Worm (Caenorhabditis elegans) whole organism, L3 larva: ENCODE results near the gene gst-27.
A peak's percentile ranks its signal among the peaks of the same experiment; 100 is the strongest.

Experiments used
- R02D3.7 ChIP-seq: fragments of 150-350 bp; optimal IDR thresholded peaks from 2 replicates; lab custom pipeline; 2014; ENCODE audit warnings: missing biosample characterization, missing genetic modification characterization
- ZK546.5 ChIP-seq: sonication (generic microtip); optimal IDR thresholded peaks from 2 replicates; lab custom pipeline; 2017; ENCODE audit warnings: missing biosample characterization, missing genetic modification characterization
- aly-2 ChIP-seq: fragments of 150-350 bp; optimal IDR thresholded peaks from 2 replicates; lab custom pipeline; 2014; ENCODE audit warnings: missing biosample characterization, missing genetic modification characterization
- ceh-16 ChIP-seq: sonication (generic microtip); optimal IDR thresholded peaks from 2 replicates; lab custom pipeline; 2017; ENCODE audit warnings: missing biosample characterization, missing genetic modification characterization
- ceh-82 ChIP-seq: fragments of 150-350 bp; optimal IDR thresholded peaks from 2 replicates; lab custom pipeline; 2014; ENCODE audit warnings: missing biosample characterization, missing genetic modification characterization
- ceh-9 ChIP-seq: sonication (generic microtip); optimal IDR thresholded peaks from 2 replicates; lab custom pipeline; 2018; ENCODE audit warnings: missing biosample characterization, missing genetic modification characterization
- daf-12 ChIP-seq: fragments of 150-350 bp; optimal IDR thresholded peaks from 2 replicates; lab custom pipeline; 2014; ENCODE audit warnings: missing biosample characterization, missing genetic modification reagents, missing genetic modification characterization
- elt-1 ChIP-seq: fragments of 150-350 bp; optimal IDR thresholded peaks from 2 replicates; lab custom pipeline; 2014; ENCODE audit warnings: missing biosample characterization, missing genetic modification characterization
- elt-2 ChIP-seq: sonication (generic microtip); optimal IDR thresholded peaks from 2 replicates; lab custom pipeline; 2016; ENCODE audit warnings: missing genetic modification reagents, mild to moderate bottlenecking, missing genetic modification characterization, missing compliant biosample characterization
- elt-3 ChIP-seq, 3 experiments: fragments of 150-350 bp in 1 of 3; sonication (generic microtip) in 2 of 3; optimal IDR thresholded peaks; 2 replicates in 2 of 3; 4 replicates in 1 of 3; lab custom pipeline; 2014 to 2017; ENCODE audit warnings: missing biosample characterization in 3 of 3, missing genetic modification characterization in 3 of 3
- eor-1 ChIP-seq, 2 experiments: fragments of 150-350 bp; optimal IDR thresholded peaks; 2 replicates each; lab custom pipeline; 2014 to 2018; ENCODE audit warnings: missing biosample characterization in 2 of 2, missing genetic modification characterization in 2 of 2
- fkh-10 ChIP-seq: sonication (generic microtip); optimal IDR thresholded peaks from 2 replicates; lab custom pipeline; 2017; ENCODE audit warnings: missing biosample characterization, missing genetic modification reagents, missing genetic modification characterization
- fkh-2 ChIP-seq: fragments of 150-350 bp; optimal IDR thresholded peaks from 2 replicates; lab custom pipeline; 2014; ENCODE audit warnings: missing biosample characterization, missing genetic modification reagents, missing genetic modification characterization
- fos-1 ChIP-seq: fragments of 150-350 bp; optimal IDR thresholded peaks from 2 replicates; lab custom pipeline; 2014; ENCODE audit warnings: missing biosample characterization, missing genetic modification characterization
- hmg-11 ChIP-seq: sonication (generic microtip); optimal IDR thresholded peaks from 2 replicates; lab custom pipeline; 2016; ENCODE audit warnings: missing genetic modification characterization, missing compliant biosample characterization
- lin-15B ChIP-seq: fragments of 150-350 bp; optimal IDR thresholded peaks from 2 replicates; lab custom pipeline; 2014; ENCODE audit warnings: missing biosample characterization, missing genetic modification characterization
- lin-39 ChIP-seq: fragments of 150-350 bp; optimal IDR thresholded peaks from 2 replicates; lab custom pipeline; 2018; ENCODE audit warnings: missing biosample characterization, missing genetic modification reagents, missing genetic modification characterization
- lsy-12 ChIP-seq: sonication (generic microtip); optimal IDR thresholded peaks from 2 replicates; lab custom pipeline; 2016; ENCODE audit warnings: mild to moderate bottlenecking, missing genetic modification characterization, missing compliant biosample characterization
- mdl-1 ChIP-seq: fragments of 150-350 bp; optimal IDR thresholded peaks from 2 replicates; lab custom pipeline; 2014; ENCODE audit warnings: missing biosample characterization, missing genetic modification characterization
- mml-1 ChIP-seq: fragments of 150-350 bp; sonication (generic microtip); optimal IDR thresholded peaks from 3 replicates; lab custom pipeline; 2014; ENCODE audit warnings: missing biosample characterization, missing genetic modification characterization
- nfya-1 ChIP-seq: sonication (generic microtip); optimal IDR thresholded peaks from 2 replicates; lab custom pipeline; 2017; ENCODE audit warnings: missing genetic modification characterization, mild to moderate bottlenecking, missing compliant biosample characterization, antibody characterized with exemption, moderate library complexity; ENCODE audit not compliant: insufficient read depth
- nhr-11 ChIP-seq: fragments of 150-350 bp; optimal IDR thresholded peaks from 2 replicates; lab custom pipeline; 2014; ENCODE audit warnings: missing biosample characterization, missing genetic modification characterization
- nhr-23 ChIP-seq: fragments of 150-350 bp; optimal IDR thresholded peaks from 2 replicates; lab custom pipeline; 2014; ENCODE audit warnings: missing biosample characterization, missing genetic modification reagents, missing genetic modification characterization
- nhr-237 ChIP-seq: fragments of 150-350 bp; optimal IDR thresholded peaks from 2 replicates; lab custom pipeline; 2014; ENCODE audit warnings: missing biosample characterization, missing genetic modification characterization
- nhr-28 ChIP-seq: fragments of 150-350 bp; optimal IDR thresholded peaks from 2 replicates; lab custom pipeline; 2014; ENCODE audit warnings: missing biosample characterization, missing genetic modification characterization
- nhr-67 ChIP-seq: fragments of 150-350 bp; optimal IDR thresholded peaks from 2 replicates; lab custom pipeline; 2014; ENCODE audit warnings: missing biosample characterization, missing genetic modification characterization
- pha-4 ChIP-seq: fragments of 150-350 bp; optimal IDR thresholded peaks from 2 replicates; lab custom pipeline; 2014; ENCODE audit warnings: missing biosample characterization, missing genetic modification reagents, missing genetic modification characterization
- sea-2 ChIP-seq: fragments of 150-350 bp; sonication (generic microtip); optimal IDR thresholded peaks from 4 replicates; lab custom pipeline; 2014; ENCODE audit warnings: missing biosample characterization, missing genetic modification reagents, missing genetic modification characterization
- skn-1 ChIP-seq: fragments of 150-350 bp; optimal IDR thresholded peaks from 2 replicates; lab custom pipeline; 2014; ENCODE audit warnings: missing biosample characterization, missing genetic modification characterization
- snpc-4 ChIP-seq: fragments of 150-350 bp; optimal IDR thresholded peaks from 2 replicates; lab custom pipeline; 2014; ENCODE audit warnings: missing biosample characterization, missing genetic modification characterization
- tbx-2 ChIP-seq: sonication (generic microtip); optimal IDR thresholded peaks from 2 replicates; lab custom pipeline; 2016; ENCODE audit warnings: mild to moderate bottlenecking, missing genetic modification characterization, missing compliant biosample characterization
- unc-39 ChIP-seq: sonication (generic microtip); optimal IDR thresholded peaks from 4 replicates; lab custom pipeline; 2017; ENCODE audit warnings: missing biosample characterization, missing genetic modification characterization
- unc-62 ChIP-seq: fragments of 150-350 bp; sonication (generic microtip); optimal IDR thresholded peaks from 4 replicates; lab custom pipeline; 2014; ENCODE audit warnings: missing biosample characterization, missing genetic modification reagents, missing genetic modification characterization
- zag-1 ChIP-seq: fragments of 150-350 bp; optimal IDR thresholded peaks from 2 replicates; lab custom pipeline; 2014; ENCODE audit warnings: missing biosample characterization, missing genetic modification characterization
- ztf-11 ChIP-seq: fragments of 150-350 bp; optimal IDR thresholded peaks from 2 replicates; lab custom pipeline; 2014; ENCODE audit warnings: missing biosample characterization, missing genetic modification characterization
- ztf-4 ChIP-seq: fragments of 150-350 bp; optimal IDR thresholded peaks from 2 replicates; lab custom pipeline; 2014; ENCODE audit warnings: missing biosample characterization, missing genetic modification characterization

The gst-27 gene

ce11 chrII:15190971-15191370 is 25.4 kb upstream of the gst-27 start:
- TF ChIP-seq pha-4 (tag; lab: Kevin White, UChicago) (peak; percentile 35), aly-2 (tag; lab: Kevin White, UChicago) (no peak), nhr-67 (tag; lab: Kevin White, UChicago) (no peak), nhr-28 (no peak), R02D3.7 (no peak), ztf-4 (tag; lab: Kevin White, UChicago) (no peak), elt-2 (peak; percentile 68), sea-2 (GFP tag; lab: Kevin White, UChicago) (no peak)

ce11 chrII:15189956-15190355 is 24.4 kb upstream of the gst-27 start:
- no peak for TF ChIP-seq mdl-1
- TF ChIP-seq ceh-16 = no peak
- TF ChIP-seq eor-1 (tag; optimal IDR thresholded peaks at IDR 0.05; lab: Kevin White, UChicago) = no peak
- TF ChIP-seq sea-2 (GFP tag; lab: Kevin White, UChicago) = no peak
- TF ChIP-seq fos-1 (tag; lab: Kevin White, UChicago) = no peak
- TF ChIP-seq nfya-1 (tag; lab: Kevin White, UChicago) = peak; percentile 43
- peak; percentile 72 for TF ChIP-seq hmg-11 (tag; lab: Kevin White, UChicago)
- TF ChIP-seq pha-4 (tag; lab: Kevin White, UChicago) = peak; percentile 55
- no peak for TF ChIP-seq mml-1
- no peak for TF ChIP-seq lin-15B (tag; lab: Kevin White, UChicago)
- TF ChIP-seq nhr-11 (tag; lab: Kevin White, UChicago) = no peak
- no peak for TF ChIP-seq snpc-4 (tag; lab: Kevin White, UChicago)
- no peak for TF ChIP-seq ztf-11 (tag; lab: Kevin White, UChicago)
- peak; percentile 65 for TF ChIP-seq lin-39 (tag; lab: Kevin White, UChicago)
- no peak for TF ChIP-seq daf-12
- TF ChIP-seq zag-1 = no peak
- no peak for TF ChIP-seq tbx-2
- peak; percentile 52 for TF ChIP-seq skn-1 (tag; lab: Kevin White, UChicago)
- no peak for TF ChIP-seq nhr-237 (tag; lab: Kevin White, UChicago)
- TF ChIP-seq ceh-82 (tag; lab: Kevin White, UChicago) = no peak
- TF ChIP-seq ztf-4 (tag; lab: Kevin White, UChicago) = no peak
- TF ChIP-seq nhr-23 (tag; lab: Kevin White, UChicago) = no peak
- no peak for TF ChIP-seq ZK546.5 (tag; lab: Kevin White, UChicago)
- TF ChIP-seq fkh-10 (GFP tag; lab: Kevin White, UChicago) = peak; percentile 11
- TF ChIP-seq, all 47 proteins: peak for 6

ce11 chrII:15185289-15185688 is 19.8 kb upstream of the gst-27 start, which contains the start of gene gst-35:
Gene gst-35 (minus strand): TSS chrII:15185389.
- TF ChIP-seq elt-1 (no peak), elt-3 (tag; optimal IDR thresholded peaks at IDR 0.05; lab: Kevin White, UChicago) (no peak)

- TF ChIP-seq lin-39 (tag; lab: Kevin White, UChicago) (no peak), unc-39 (tag; lab: Kevin White, UChicago) (no peak), daf-12 (no peak), eor-1 (tag; optimal IDR thresholded peaks at IDR 0.05; lab: Kevin White, UChicago) (no peak), nhr-237 (tag; lab: Kevin White, UChicago) (no peak), snpc-4 (tag; lab: Kevin White, UChicago) (no peak), ztf-4 (tag; lab: Kevin White, UChicago) (no peak), ceh-9 (tag; lab: Kevin White, UChicago) (no peak), R02D3.7 (no peak), unc-62 (GFP tag; lab: Kevin White, UChicago) (no peak), tbx-2 (no peak), fkh-10 (GFP tag; lab: Kevin White, UChicago) (no peak), hmg-11 (tag; lab: Kevin White, UChicago) (no peak)
These were observed 17.6 kb upstream of the gst-27 start, which contains the start of gene gst-34 for ce11 chrII:15183139-15183538. Gene gst-34 (minus strand): TSS chrII:15183239.

- TF ChIP-seq fkh-2 (tag; lab: Kevin White, UChicago) (no peak), nfya-1 (tag; lab: Kevin White, UChicago) (no peak), unc-39 (tag; lab: Kevin White, UChicago) (no peak), ztf-4 (tag; lab: Kevin White, UChicago) (no peak), R02D3.7 (no peak), aly-2 (tag; lab: Kevin White, UChicago) (no peak), elt-3 (tag; optimal IDR thresholded peaks at IDR 0.05; lab: Kevin White, UChicago) (no peak), hmg-11 (tag; lab: Kevin White, UChicago) (no peak), daf-12 (no peak), ztf-11 (tag; lab: Kevin White, UChicago) (no peak), lsy-12 (tag; lab: Kevin White, UChicago) (no peak), snpc-4 (tag; lab: Kevin White, UChicago) (no peak), nhr-11 (tag; lab: Kevin White, UChicago) (no peak)
These were observed 13.0 kb upstream of the gst-27 start, which contains the start of gene gst-32 for ce11 chrII:15178494-15178893. Gene gst-32 (minus strand): TSS chrII:15178594.
